Fruit fly (Drosophila melanogaster) whole organism: ENCODE results near the gene CecC.

Experiments used
- CG8478 ChIP-seq: fragments of >200 bp; optimal IDR thresholded peaks from 2 replicates; lab custom pipeline; 2018; ENCODE audit warnings: inconsistent platforms
- Dll ChIP-seq: fragments of >200 bp; optimal IDR thresholded peaks from 2 replicates; lab custom pipeline; 2017
- EcR ChIP-seq, 2 experiments: fragments of >200 bp; optimal IDR thresholded peaks; 2 replicates each; lab custom pipeline; 2017; ENCODE audit warnings: missing biosample characterization in 2 of 2, missing genetic modification characterization in 2 of 2, missing genetic modification reagents in 2 of 2
- pan ChIP-seq: fragments of >200 bp; optimal IDR thresholded peaks from 2 replicates; lab custom pipeline; 2017
- psq ChIP-seq: fragments of >200 bp; optimal IDR thresholded peaks from 2 replicates; lab custom pipeline; 2017
- usp ChIP-seq: fragments of >200 bp; optimal IDR thresholded peaks from 2 replicates; lab custom pipeline; 2017; ENCODE audit warnings: missing biosample characterization, missing genetic modification characterization, mixed read lengths

DNA sequence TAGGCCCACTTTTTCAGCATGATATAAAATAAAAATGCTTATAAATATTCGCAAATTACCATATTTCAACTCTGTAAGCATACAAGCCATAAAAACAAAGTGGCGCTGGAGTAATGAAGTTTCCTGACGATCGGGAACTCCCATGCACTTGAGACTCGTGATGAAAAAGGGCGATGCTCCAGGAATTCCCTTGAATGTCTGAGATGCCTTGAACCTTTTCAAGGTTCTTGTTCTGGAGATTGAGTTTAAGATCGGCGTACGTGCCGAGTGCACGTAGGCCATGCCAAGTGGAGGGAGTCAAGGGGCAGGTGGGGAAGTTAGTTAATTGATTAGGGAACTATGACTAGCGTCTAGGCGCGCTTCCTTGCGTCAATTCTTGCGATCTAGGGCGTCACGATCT lies 32.4 kb upstream of the CecC start:
- TF ChIP-seq pan = no peak
- TF ChIP-seq EcR (GFP tag; optimal IDR thresholded peaks at IDR 0.05; lab: Kevin White, UChicago) = no peak
- TF ChIP-seq usp (GFP tag; lab: Kevin White, UChicago) = no peak
- TF ChIP-seq psq (lab: Kevin White, UChicago) = no peak
- no peak for TF ChIP-seq CG8478 (lab: Kevin White, UChicago)
- TF ChIP-seq Dll (lab: Kevin White, UChicago) = no peak
